Worm (Caenorhabditis elegans): ENCODE results near the gene tre-3.

tre-3 gene

ce11 chrV:11764373-11764954, 48.8 kb upstream of the tre-3 start, which contains the start of the genes F55A11.1 and syx-5 (continued):
- peak; percentile 42; the same call in 1 of the 2 replicates for TF ChIP-seq unc-98 (GFP tag; IDR thresholded peaks at IDR 0.05)
- TF ChIP-seq unc-62 (GFP tag; optimal IDR thresholded peaks at IDR 0.05): no peak
- TF ChIP-seq lin-15B (tag; optimal IDR thresholded peaks at IDR 0.05): peak; percentile 52
- TF ChIP-seq nhr-47 (tag; optimal IDR thresholded peaks at IDR 0.05): peak; percentile 98
- TF ChIP-seq nhr-28 (tag; optimal IDR thresholded peaks at IDR 0.05): peak; percentile 58
- peak; percentile 100 for TF ChIP-seq xbp-1 (tag; optimal IDR thresholded peaks at IDR 0.05)
- TF ChIP-seq elt-2 (tag; optimal IDR thresholded peaks at IDR 0.05): peak; percentile 83
- no peak for TF ChIP-seq ces-1 (GFP tag; optimal IDR thresholded peaks at IDR 0.05)
- peak; percentile 81 for TF ChIP-seq snpc-4 (tag; optimal IDR thresholded peaks at IDR 0.05)
- TF ChIP-seq fkh-8 (tag; optimal IDR thresholded peaks at IDR 0.05): peak; percentile 91
- peak; percentile 96 for TF ChIP-seq nhr-90 (tag; optimal IDR thresholded peaks at IDR 0.05; ENCODE audit: poor library complexity)
- TF ChIP-seq lin-14 (GFP tag; optimal IDR thresholded peaks at IDR 0.05): peak; percentile 99
- peak; percentile 86 for TF ChIP-seq aly-2 (tag; optimal IDR thresholded peaks at IDR 0.05)
- TF ChIP-seq mep-1 (tag; optimal IDR thresholded peaks at IDR 0.05): peak; percentile 93
- TF ChIP-seq Y116A8C.19 (tag; optimal IDR thresholded peaks at IDR 0.05; ENCODE audit: borderline replicate concordance): no peak
- TF ChIP-seq hlh-17 (GFP tag; optimal IDR thresholded peaks at IDR 0.05; ENCODE audit: borderline replicate concordance): no peak
- TF ChIP-seq C16A3.4 (tag; optimal IDR thresholded peaks at IDR 0.05): peak; percentile 50
- no peak for TF ChIP-seq nhr-84 (tag; optimal IDR thresholded peaks at IDR 0.05)
- TF ChIP-seq pax-3 (tag; optimal IDR thresholded peaks at IDR 0.05): peak; percentile 88
- TF ChIP-seq nhr-20 (tag; optimal IDR thresholded peaks at IDR 0.05): peak; percentile 96
- TF ChIP-seq efl-3 (GFP tag; optimal IDR thresholded peaks at IDR 0.05): peak; percentile 81
- TF ChIP-seq unc-86 (tag; optimal IDR thresholded peaks at IDR 0.05): peak; percentile 94
- peak; percentile 40 for TF ChIP-seq vab-15 (tag; optimal IDR thresholded peaks at IDR 0.05)
- TF ChIP-seq egl-27 (tag; optimal IDR thresholded peaks at IDR 0.05): no peak
- peak; percentile 74 for TF ChIP-seq nhr-77 (tag; optimal IDR thresholded peaks at IDR 0.05)
- TF ChIP-seq sup-37 (GFP tag; optimal IDR thresholded peaks at IDR 0.05): peak; percentile 94
- TF ChIP-seq skn-1 (tag; optimal IDR thresholded peaks at IDR 0.05): peak; percentile 34
- peak; percentile 34 to 64 (median 57) for TF ChIP-seq ceh-82 (tag; optimal IDR thresholded peaks at IDR 0.05)
- TF ChIP-seq nhr-11 (tag; optimal IDR thresholded peaks at IDR 0.05): peak; percentile 83
- peak; percentile 78 for TF ChIP-seq C04F5.9 (tag; optimal IDR thresholded peaks at IDR 0.05)
- peak; percentile 67 for TF ChIP-seq unc-130 (tag; optimal IDR thresholded peaks at IDR 0.05)
- peak; percentile 82 for TF ChIP-seq fkh-4 (tag; optimal IDR thresholded peaks at IDR 0.05; ENCODE audit: borderline replicate concordance)
- TF ChIP-seq pag-3 (tag; optimal IDR thresholded peaks at IDR 0.05; ENCODE audit: borderline replicate concordance, insufficient read depth): no peak
- peak; percentile 96 for TF ChIP-seq swsn-7 (tag; optimal IDR thresholded peaks at IDR 0.05)
- TF ChIP-seq ztf-4 (tag; optimal IDR thresholded peaks at IDR 0.05): peak; percentile 89
- peak; percentile 68 for TF ChIP-seq fos-1 (tag; optimal IDR thresholded peaks at IDR 0.05)

- TF ChIP-seq pag-3 (tag; optimal IDR thresholded peaks at IDR 0.05; ENCODE audit: borderline replicate concordance, insufficient read depth): no peak
- TF ChIP-seq sox-4 (tag; optimal IDR thresholded peaks at IDR 0.05): no peak
- TF ChIP-seq vab-15 (tag; optimal IDR thresholded peaks at IDR 0.05): no peak
- TF ChIP-seq lsy-2 (tag; optimal IDR thresholded peaks at IDR 0.05): peak in 1 of 2 experiments; percentile 28
Observed at ce11 chrV:11762863-11763262, 47.2 kb upstream of the tre-3 start, which contains the start of gene T04F3.4. Gene T04F3.4, minus strand, starts transcription at chrV:11763049.

- TF ChIP-seq lin-14 (GFP tag; optimal IDR thresholded peaks at IDR 0.05) (no peak), elt-3 (tag; optimal IDR thresholded peaks at IDR 0.05) (no peak), nhr-90 (tag; optimal IDR thresholded peaks at IDR 0.05; ENCODE audit: poor library complexity) (no peak), efl-1 (optimal IDR thresholded peaks at IDR 0.05) (no peak), efl-1 (GFP tag; optimal IDR thresholded peaks at IDR 0.05 in 1 of 2) (no peak), lir-3 (tag; optimal IDR thresholded peaks at IDR 0.05; ENCODE audit: poor library complexity) (no peak), zip-4 (GFP tag; optimal IDR thresholded peaks at IDR 0.05) (no peak), ceh-8 (GFP tag; optimal IDR thresholded peaks at IDR 0.05) (no peak), ceh-63 (GFP tag; optimal IDR thresholded peaks at IDR 0.05) (no peak), nhr-11 (tag; optimal IDR thresholded peaks at IDR 0.05) (no peak), nhr-12 (tag; optimal IDR thresholded peaks at IDR 0.05) (no peak), snpc-4 (tag; optimal IDR thresholded peaks at IDR 0.05) (no peak), nhr-71 (tag; optimal IDR thresholded peaks at IDR 0.05) (no peak)
Observed at ce11 chrV:11760371-11760770, 44.7 kb upstream of the tre-3 start, which contains the start of gene T04F3.5. Gene T04F3.5, plus strand, starts transcription at chrV:11760671.
